Worm (Caenorhabditis elegans): ENCODE results near the gene idpc-6.

The idpc-6 gene

DNA sequence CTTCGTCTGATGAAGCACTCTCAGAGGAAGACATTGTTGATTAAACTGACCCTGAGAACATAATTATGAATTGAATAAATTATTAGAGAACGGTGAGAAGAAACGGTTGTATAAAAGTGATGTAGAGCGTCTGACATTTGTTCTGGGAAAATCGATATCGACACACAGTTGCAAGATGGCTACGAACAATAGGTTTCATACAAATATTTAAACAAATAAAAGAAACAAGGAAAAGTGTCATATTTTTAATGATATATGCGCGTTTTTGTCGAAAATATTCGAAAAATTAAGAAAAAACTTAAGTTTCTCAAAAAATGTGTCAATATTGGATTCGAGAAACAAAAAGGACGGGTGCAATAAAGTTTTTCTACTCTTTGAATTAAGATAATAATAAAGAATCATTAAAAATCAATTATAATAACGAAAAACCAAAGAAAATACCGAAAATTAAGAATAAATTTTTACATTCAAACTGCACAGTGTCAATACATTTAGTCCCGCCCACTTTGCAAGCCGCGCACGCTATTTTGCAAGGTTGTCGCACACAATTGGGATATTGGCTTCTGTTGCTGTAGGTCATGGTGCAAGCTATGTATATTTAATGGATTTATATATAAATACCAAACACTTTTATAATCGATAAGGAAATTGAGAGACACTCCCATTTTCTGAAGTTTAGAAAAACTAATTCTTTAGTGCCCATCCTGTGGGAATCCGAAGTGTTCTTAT is 37.2 kb upstream of the idpc-6 start, which contains the start of gene rtfo-1:
Gene rtfo-1, minus strand, starts transcription at position 51 of the 729 bp plus-strand sequence.
- TF ChIP-seq ztf-18 (tag; optimal IDR thresholded peaks at IDR 0.05) (peak; percentile 34), madf-6 (GFP tag; IDR thresholded peaks at IDR 0.05) (peak; percentile 12; the same call in 1 of the 2 replicates), snpc-1.3 (tag; optimal IDR thresholded peaks at IDR 0.05; ENCODE audit: insufficient read depth) (peak; percentile 54), fkh-3 (tag; optimal IDR thresholded peaks at IDR 0.05) (no peak), rpc-1 (optimal IDR thresholded peaks at IDR 0.05) (peak; percentile 42), rpc-1 (tag; optimal IDR thresholded peaks at IDR 0.05) (no peak), ZK185.1 (tag; optimal IDR thresholded peaks at IDR 0.05; ENCODE audit: poor library complexity, severe bottlenecking) (peak; percentile 12), snpc-4 (GFP tag; optimal IDR thresholded peaks at IDR 0.05) (no peak), snpc-4 (tag; optimal IDR thresholded peaks at IDR 0.05) (peak in 2 of 4 experiments; percentile 28 to 56), nhr-80 (tag; optimal IDR thresholded peaks at IDR 0.05) (no peak), K11D2.4 (GFP tag; IDR thresholded peaks at IDR 0.05) (no peak), let-607 (tag; optimal IDR thresholded peaks at IDR 0.05) (peak in 1 of 2 experiments; percentile 12), pbrm-1 (GFP tag; IDR thresholded peaks at IDR 0.05) (peak; percentile 49; the same call in 1 of the 2 replicates), efl-1 (GFP tag; optimal IDR thresholded peaks at IDR 0.05) (peak; percentile 1)

- no peak for TF ChIP-seq B0035.1 (tag; optimal IDR thresholded peaks at IDR 0.05)
- no peak for TF ChIP-seq attf-3 (GFP tag; conservative IDR thresholded peaks at IDR 0.05)
- TF ChIP-seq xnd-1 (tag; optimal IDR thresholded peaks at IDR 0.05), result no peak
- no peak for TF ChIP-seq snpc-3.4 (tag; optimal IDR thresholded peaks at IDR 0.05)
- no peak for TF ChIP-seq atf-7 (tag; optimal IDR thresholded peaks at IDR 0.05)
- TF ChIP-seq egl-18 (GFP tag; IDR thresholded peaks at IDR 0.05), result no peak
- TF ChIP-seq hmg-20 (GFP tag; IDR thresholded peaks at IDR 0.05), result no peak
- TF ChIP-seq nhr-27 (tag; optimal IDR thresholded peaks at IDR 0.05), result no peak
- TF ChIP-seq somi-1 (GFP tag; optimal IDR thresholded peaks at IDR 0.05), result no peak
- no peak for TF ChIP-seq attf-5 (GFP tag; optimal IDR thresholded peaks at IDR 0.05)
- TF ChIP-seq nfya-1 (tag; optimal IDR thresholded peaks at IDR 0.05; ENCODE audit: borderline replicate concordance, insufficient read depth), result no peak
- TF ChIP-seq B0336.3 (GFP tag; IDR thresholded peaks at IDR 0.05), result no peak
- no peak for TF ChIP-seq rec-8 (tag; optimal IDR thresholded peaks at IDR 0.05)
- TF ChIP-seq F39B2.1 (GFP tag; IDR thresholded peaks at IDR 0.05), result no peak
- TF ChIP-seq sdz-38 (tag; optimal IDR thresholded peaks at IDR 0.05), result no peak
- TF ChIP-seq pha-4 (tag; optimal IDR thresholded peaks at IDR 0.05), result no peak
These were observed 36.7 kb upstream of the idpc-6 start, which contains the start of gene K09G1.1 for ce11 chrV:9583323-9583644. Gene K09G1.1, plus strand, starts transcription at chrV:9583545.

DNA sequence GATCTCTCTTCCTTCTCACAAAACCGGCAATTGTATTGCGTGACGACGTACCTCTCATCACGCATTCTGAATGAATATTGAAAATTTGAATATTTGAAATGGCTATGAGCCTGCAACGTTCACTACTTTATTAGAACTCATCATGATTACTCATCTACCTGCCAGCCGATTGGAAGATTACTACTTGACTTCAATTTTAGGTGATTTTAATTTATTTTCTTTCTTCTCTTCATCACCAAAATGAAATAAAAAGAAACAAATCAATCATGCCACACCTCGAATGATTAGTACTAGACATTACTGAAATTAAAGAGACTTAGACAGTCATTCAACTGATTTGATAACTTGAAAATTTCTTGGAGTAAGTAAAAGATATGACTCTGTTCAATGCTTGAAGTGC is 35.7 kb upstream of the idpc-6 start:
- TF ChIP-seq akir-1 (GFP tag; optimal IDR thresholded peaks at IDR 0.05) (no peak), egrh-3 (GFP tag; IDR thresholded peaks at IDR 0.05) (no peak), B0019.2 (GFP tag; conservative IDR thresholded peaks at IDR 0.05) (no peak), unc-130 (GFP tag; optimal IDR thresholded peaks at IDR 0.05) (no peak), Y53G8AR.9 (GFP tag; conservative IDR thresholded peaks at IDR 0.05) (no peak), ceh-91 (GFP tag; IDR thresholded peaks at IDR 0.05) (no peak), attf-6 (GFP tag; IDR thresholded peaks at IDR 0.05) (no peak), repo-1 (tag; optimal IDR thresholded peaks at IDR 0.05) (no peak), nhr-120 (GFP tag; IDR thresholded peaks at IDR 0.05) (no peak), attf-5 (GFP tag; optimal IDR thresholded peaks at IDR 0.05) (no peak)
